Worm (Caenorhabditis elegans) whole organism, L4 larva: ENCODE measurements around the gene pfs-2.
A peak's percentile ranks its signal among the peaks of the same experiment; 100 is the strongest.

ENCODE experiments used
- F26F4.8 ChIP-seq: fragments of 200-800 bp; sonication (Bioruptor generic); conservative IDR thresholded peaks from 2 replicates; pipeline ENCODE4 v1.3.6; 2022; ENCODE audit warnings: missing genetic modification characterization, missing compliant biosample characterization
- F37D6.2 ChIP-seq: sonication (generic microtip); optimal IDR thresholded peaks from 2 replicates; lab custom pipeline; 2016; ENCODE audit warnings: mild to moderate bottlenecking, missing genetic modification characterization, missing compliant biosample characterization
- F49E8.2 ChIP-seq: sonication (generic microtip); optimal IDR thresholded peaks from 2 replicates; lab custom pipeline; 2016; ENCODE audit warnings: missing compliant biosample characterization, mild to moderate bottlenecking, missing genetic modification characterization, borderline replicate concordance
- Y48G9A.11 ChIP-seq: fragments of 200-800 bp; sonication (Bioruptor generic); IDR thresholded peaks from 2 replicates; pipeline ENCODE4 v1.3.6; 2022; ENCODE audit warnings: missing genetic modification reagents, missing genetic modification characterization, missing compliant biosample characterization
- Y5F2A.4 ChIP-seq: fragments of 200-800 bp; sonication (Bioruptor generic); optimal IDR thresholded peaks from 2 replicates; lab custom pipeline; 2018; ENCODE audit warnings: mild to moderate bottlenecking, missing genetic modification characterization, missing compliant biosample characterization
- ZK546.5 ChIP-seq, 2 experiments: sonication (generic microtip); optimal IDR thresholded peaks; 2 replicates each; lab custom pipeline; 2017; ENCODE audit warnings: missing biosample characterization in 2 of 2, missing genetic modification characterization in 2 of 2
- aha-1 ChIP-seq: fragments of 150-350 bp; peaks from one replicate; lab custom pipeline; 2014; ENCODE audit warnings: missing biosample characterization, missing genetic modification characterization
- ceh-32 ChIP-seq: sonication (generic microtip); optimal IDR thresholded peaks from 2 replicates; lab custom pipeline; 2016; ENCODE audit warnings: mild to moderate bottlenecking, missing genetic modification characterization, missing compliant biosample characterization; ENCODE audit not compliant: poor library complexity
- cey-2 ChIP-seq: sonication (generic microtip); optimal IDR thresholded peaks from 3 replicates; lab custom pipeline; 2017; ENCODE audit warnings: missing genetic modification characterization, mild to moderate bottlenecking, missing compliant biosample characterization, antibody characterized with exemption, borderline replicate concordance; ENCODE audit not compliant: insufficient read depth
- daf-12 ChIP-seq: fragments of 150-350 bp; optimal IDR thresholded peaks from 2 replicates; lab custom pipeline; 2014; ENCODE audit warnings: missing biosample characterization, missing genetic modification reagents, missing genetic modification characterization
- dmd-6 ChIP-seq: fragments of 200-800 bp; sonication (Bioruptor generic); IDR thresholded peaks from 2 replicates; pipeline ENCODE4 v1.3.6; 2022; ENCODE audit warnings: missing genetic modification reagents, missing genetic modification characterization, missing compliant biosample characterization
- dpl-1 ChIP-seq: fragments of 150-350 bp; optimal IDR thresholded peaks from 2 replicates; lab custom pipeline; 2014; ENCODE audit warnings: missing biosample characterization, missing genetic modification reagents, missing genetic modification characterization
- duxl-1 ChIP-seq: sonication (generic microtip); optimal IDR thresholded peaks from 2 replicates; lab custom pipeline; 2016; ENCODE audit warnings: mild to moderate bottlenecking, missing genetic modification characterization, moderate library complexity, missing compliant biosample characterization; ENCODE audit not compliant: poor library complexity
- egl-27 ChIP-seq: sonication (generic microtip); optimal IDR thresholded peaks from 3 replicates; lab custom pipeline; 2017; ENCODE audit warnings: missing biosample characterization, missing genetic modification reagents, missing genetic modification characterization
- egl-43 ChIP-seq: fragments of 200-800 bp; sonication (Bioruptor generic); IDR thresholded peaks from 2 replicates; pipeline ENCODE4 v1.3.6; 2022; ENCODE audit warnings: missing genetic modification reagents, missing genetic modification characterization, missing compliant biosample characterization
- fkh-10 ChIP-seq: fragments of 150-350 bp; optimal IDR thresholded peaks from 2 replicates; lab custom pipeline; 2014; ENCODE audit warnings: missing biosample characterization, missing genetic modification reagents, missing genetic modification characterization
- fos-1 ChIP-seq: fragments of 150-350 bp; optimal IDR thresholded peaks from 2 replicates; lab custom pipeline; 2014; ENCODE audit warnings: missing biosample characterization, missing genetic modification characterization
- gei-8 ChIP-seq: fragments of 200-800 bp; sonication (Bioruptor generic); optimal IDR thresholded peaks from 2 replicates; lab custom pipeline; 2018; ENCODE audit warnings: mild to moderate bottlenecking, missing genetic modification characterization, missing compliant biosample characterization
- jun-1 ChIP-seq: fragments of 150-350 bp; optimal IDR thresholded peaks from 2 replicates; lab custom pipeline; 2014; ENCODE audit warnings: missing biosample characterization, missing genetic modification reagents, missing genetic modification characterization
- lin-38 ChIP-seq: fragments of 200-800 bp; sonication (Bioruptor generic); IDR thresholded peaks from 2 replicates; pipeline ENCODE4 v1.3.6; 2022; ENCODE audit warnings: missing genetic modification reagents, missing genetic modification characterization, missing compliant biosample characterization
- lin-39 ChIP-seq: fragments of 150-350 bp; optimal IDR thresholded peaks from 2 replicates; lab custom pipeline; 2014; ENCODE audit warnings: missing biosample characterization, missing genetic modification reagents, missing genetic modification characterization
- madf-9 ChIP-seq: fragments of 200-800 bp; sonication (Bioruptor generic); conservative IDR thresholded peaks from 2 replicates; pipeline ENCODE4 v1.3.6; 2022; ENCODE audit warnings: missing genetic modification reagents, missing genetic modification characterization, missing compliant biosample characterization
- mes-2 ChIP-seq: sonication (generic microtip); optimal IDR thresholded peaks from 2 replicates; lab custom pipeline; 2016; ENCODE audit warnings: missing genotype, mild to moderate bottlenecking, missing genetic modification characterization, missing compliant biosample characterization; ENCODE audit not compliant: poor library complexity, severe bottlenecking
- mxl-2 ChIP-seq: fragments of 200-800 bp; sonication (Bioruptor generic); conservative IDR thresholded peaks from 2 replicates; pipeline ENCODE4 v1.3.6; 2022; ENCODE audit warnings: missing genetic modification reagents, missing genetic modification characterization, missing compliant biosample characterization
- nhr-102 ChIP-seq: sonication (generic microtip); optimal IDR thresholded peaks from 2 replicates; lab custom pipeline; 2016; ENCODE audit warnings: mild to moderate bottlenecking, missing genetic modification characterization, moderate library complexity, missing compliant biosample characterization
- nhr-237 ChIP-seq: sonication (generic microtip); optimal IDR thresholded peaks from 2 replicates; lab custom pipeline; 2017; ENCODE audit warnings: missing biosample characterization, missing genetic modification characterization
- nhr-28 ChIP-seq: fragments of 150-350 bp; optimal IDR thresholded peaks from 2 replicates; lab custom pipeline; 2014; ENCODE audit warnings: missing biosample characterization, missing genetic modification characterization
- nhr-42 ChIP-seq: fragments of 200-800 bp; sonication (Bioruptor generic); IDR thresholded peaks from 2 replicates; pipeline ENCODE4 v1.3.6; 2022; ENCODE audit warnings: missing genetic modification characterization, missing compliant biosample characterization
- nhr-48 ChIP-seq: sonication (generic microtip); optimal IDR thresholded peaks from 2 replicates; lab custom pipeline; 2016; ENCODE audit warnings: mild to moderate bottlenecking, missing genetic modification characterization, missing compliant biosample characterization
- nhr-6 ChIP-seq: fragments of 150-350 bp; optimal IDR thresholded peaks from 2 replicates; lab custom pipeline; 2014; ENCODE audit warnings: missing biosample characterization, missing genetic modification characterization
- nhr-76 ChIP-seq: fragments of 150-350 bp; optimal IDR thresholded peaks from 2 replicates; lab custom pipeline; 2014; ENCODE audit warnings: missing biosample characterization, missing genetic modification characterization
- php-3 ChIP-seq: fragments of 200-800 bp; sonication (Bioruptor generic); IDR thresholded peaks from 2 replicates; pipeline ENCODE4 v1.3.6; 2022; ENCODE audit warnings: missing genetic modification reagents, missing genetic modification characterization, missing compliant biosample characterization
- skn-1 ChIP-seq: fragments of 150-350 bp; optimal IDR thresholded peaks from 2 replicates; lab custom pipeline; 2014; ENCODE audit warnings: missing biosample characterization, missing genetic modification characterization
- spr-1 ChIP-seq: sonication (generic microtip); optimal IDR thresholded peaks from 2 replicates; lab custom pipeline; 2016; ENCODE audit warnings: mild to moderate bottlenecking, missing genetic modification characterization, missing compliant biosample characterization
- spr-3 ChIP-seq: fragments of 200-800 bp; sonication (Bioruptor generic); optimal IDR thresholded peaks from 2 replicates; lab custom pipeline; 2018; ENCODE audit warnings: mild to moderate bottlenecking, missing genetic modification characterization, missing compliant biosample characterization
- tag-97 ChIP-seq: fragments of 200-800 bp; sonication (Bioruptor generic); IDR thresholded peaks from 2 replicates; pipeline ENCODE4 v1.3.6; 2022; ENCODE audit warnings: missing genetic modification characterization, missing compliant biosample characterization
- unc-39 ChIP-seq: sonication (generic microtip); optimal IDR thresholded peaks from 2 replicates; lab custom pipeline; 2017; ENCODE audit warnings: missing biosample characterization, missing genetic modification characterization
- zfp-3 ChIP-seq: fragments of 200-800 bp; sonication (Bioruptor generic); conservative IDR thresholded peaks from 2 replicates; pipeline ENCODE4 v1.3.6; 2022; ENCODE audit warnings: missing genetic modification reagents, missing genetic modification characterization, missing compliant biosample characterization
- zip-11 ChIP-seq: fragments of 200-800 bp; sonication (Bioruptor generic); IDR thresholded peaks from 2 replicates; pipeline ENCODE4 v1.3.6; 2022; ENCODE audit warnings: missing genetic modification characterization, missing compliant biosample characterization
- ztf-7 ChIP-seq: fragments of 150-350 bp; optimal IDR thresholded peaks from 2 replicates; lab custom pipeline; 2014; ENCODE audit warnings: missing biosample characterization, missing genetic modification characterization

The pfs-2 gene

ce11 chrII:14365182-14365751 lies 7.1 kb downstream of the pfs-2 start, which contains the start of gene imb-2 (continued):
- TF ChIP-seq egl-27 (tag; lab: Kevin White, UChicago): no peak
- TF ChIP-seq nhr-42 (GFP tag; lab: Robert Waterston, UW): peak; percentile 20; the same call in 1 of the 2 replicates
- no peak for TF ChIP-seq ZK546.5 (tag; optimal IDR thresholded peaks at IDR 0.05; lab: Kevin White, UChicago)
- no peak for TF ChIP-seq mxl-2 (GFP tag; lab: Robert Waterston, UW)
- TF ChIP-seq dmd-6 (GFP tag; lab: Robert Waterston, UW): 0 out of 2 replicates have a peak, but pooled peaks have one; percentile 16
- peak; percentile 28 for TF ChIP-seq F49E8.2
- peak; percentile 25 for TF ChIP-seq F37D6.2 (tag; lab: Kevin White, UChicago)
- TF ChIP-seq fkh-10 (GFP tag; lab: Kevin White, UChicago): peak; percentile 67
- peak; percentile 78 for TF ChIP-seq dpl-1 (GFP tag; lab: Kevin White, UChicago)
- peak; percentile 13 for TF ChIP-seq nhr-28 (tag; lab: Kevin White, UChicago)
- TF ChIP-seq nhr-237 (tag; lab: Kevin White, UChicago): no peak

ce11 chrII:14374594-14374993 lies 16.4 kb downstream of the pfs-2 start:
- TF ChIP-seq jun-1 (no peak), aha-1 (tag; lab: Kevin White, UChicago) (peak; percentile 85)

ce11 chrII:14377796-14378195 lies 19.6 kb downstream of the pfs-2 start, which contains the start of gene acr-20:
Gene acr-20 (minus strand): TSS chrII:14377896.
- TF ChIP-seq zfp-3 (no peak), nhr-76 (no peak), unc-39 (tag; lab: Kevin White, UChicago) (no peak), nhr-237 (tag; lab: Kevin White, UChicago) (no peak), nhr-48 (tag; lab: Kevin White, UChicago) (no peak)

- TF ChIP-seq daf-12 (tag; lab: Kevin White, UChicago): no peak
- TF ChIP-seq F26F4.8 (GFP tag; lab: Robert Waterston, UW): no peak
- TF ChIP-seq aha-1 (tag; lab: Kevin White, UChicago): peak; percentile 93
- no peak for TF ChIP-seq fos-1 (tag; lab: Kevin White, UChicago)
- TF ChIP-seq spr-1 (tag; lab: Kevin White, UChicago): no peak
- no peak for TF ChIP-seq tag-97 (GFP tag; lab: Robert Waterston, UW)
These were observed 22.6 kb downstream of the pfs-2 start for ce11 chrII:14380778-14381177.

DNA sequence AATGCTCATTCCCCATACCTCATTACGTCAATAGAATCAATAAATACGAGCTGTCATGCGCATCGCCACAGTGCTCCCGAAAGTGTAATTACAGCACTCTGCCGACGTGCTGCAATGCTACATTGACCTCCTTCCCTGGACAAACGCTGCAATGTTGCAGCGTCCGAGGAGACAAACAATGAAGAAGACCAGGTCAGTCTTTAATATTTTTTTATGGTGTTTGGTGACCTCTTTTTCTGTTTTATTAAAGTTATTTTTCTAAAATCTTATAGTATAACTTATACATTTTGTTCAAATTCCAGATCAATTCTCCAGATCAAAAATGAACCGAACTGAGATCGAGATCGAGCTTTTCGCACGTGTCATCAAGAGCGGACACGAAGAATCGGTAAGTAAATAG lies 23.3 kb downstream of the pfs-2 start, which contains the start of gene sdz-26:
Gene sdz-26 (plus strand): TSS at position 301 of the 400 bp plus-strand sequence.
- TF ChIP-seq duxl-1 (tag; lab: Kevin White, UChicago): no peak
- TF ChIP-seq skn-1 (tag; lab: Kevin White, UChicago): no peak
- TF ChIP-seq Y5F2A.4: no peak
- no peak for TF ChIP-seq nhr-42 (GFP tag; lab: Robert Waterston, UW)
- no peak for TF ChIP-seq ztf-7
- no peak for TF ChIP-seq spr-3 (GFP tag; lab: Kevin White, UChicago)
- TF ChIP-seq ceh-32 (tag; lab: Kevin White, UChicago): no peak
- TF ChIP-seq egl-43 (GFP tag; lab: Robert Waterston, UW): no peak
- no peak for TF ChIP-seq gei-8
- no peak for TF ChIP-seq F49E8.2
- TF ChIP-seq nhr-6 (tag; lab: Kevin White, UChicago): no peak
- no peak for TF ChIP-seq aha-1 (tag; lab: Kevin White, UChicago)

ce11 chrII:14383644-14384043 lies 25.5 kb downstream of the pfs-2 start, which contains the start of gene mes-2:
Gene mes-2 (plus strand): TSS chrII:14383973.
- no peak for TF ChIP-seq zip-11 (GFP tag; lab: Robert Waterston, UW)
- no peak for TF ChIP-seq zfp-3
- TF ChIP-seq nhr-102 (tag; lab: Kevin White, UChicago): peak; percentile 32
- no peak for TF ChIP-seq cey-2 (tag; lab: Kevin White, UChicago)
- peak; percentile 99 for TF ChIP-seq mes-2 (tag; lab: Kevin White, UChicago)
- peak; percentile 99 for TF ChIP-seq lin-38
- peak; percentile 50 for TF ChIP-seq aha-1 (tag; lab: Kevin White, UChicago)
- TF ChIP-seq nhr-6 (tag; lab: Kevin White, UChicago): peak; percentile 74
- peak; percentile 41 for TF ChIP-seq ztf-7
- TF ChIP-seq php-3 (GFP tag; lab: Robert Waterston, UW): 0 out of 2 replicates have a peak, but pooled peaks have one; percentile 10
- TF ChIP-seq nhr-42 (GFP tag; lab: Robert Waterston, UW): peak; percentile 88
- TF ChIP-seq Y48G9A.11 (GFP tag; lab: Robert Waterston, UW): no peak
- TF ChIP-seq madf-9: no peak
- no peak for TF ChIP-seq lin-39 (tag; lab: Kevin White, UChicago)
